Fruit fly (Drosophila melanogaster): ENCODE measurements around the gene hay.

Gene hay

dm6 chr3L:10679711-10680154 lies 48.9 kb downstream of the hay start (continued):
- TF ChIP-seq br (optimal IDR thresholded peaks at IDR 0.05): no peak
- no peak for TF ChIP-seq jing (GFP tag; optimal IDR thresholded peaks at IDR 0.05)
- TF ChIP-seq tup (GFP tag; optimal IDR thresholded peaks at IDR 0.05): no peak
- no peak for TF ChIP-seq Sry-β (GFP tag; optimal IDR thresholded peaks at IDR 0.05)
- peak; percentile 22 for TF ChIP-seq CG5180 (GFP tag; optimal IDR thresholded peaks at IDR 0.05)
- no peak for TF ChIP-seq NFAT (GFP tag; IDR thresholded peaks at IDR 0.05)
- TF ChIP-seq CG15269 (tag; optimal IDR thresholded peaks at IDR 0.05): peak; percentile 40
- no peak for TF ChIP-seq btn (GFP tag; optimal IDR thresholded peaks at IDR 0.05)
- peak; percentile 59 for TF ChIP-seq sug (tag; optimal IDR thresholded peaks at IDR 0.05)
- no peak for TF ChIP-seq Dref (GFP tag; IDR thresholded peaks at IDR 0.05)
- TF ChIP-seq CG9876 (GFP tag; optimal IDR thresholded peaks at IDR 0.05): no peak
- no peak for TF ChIP-seq exex (tag; optimal IDR thresholded peaks at IDR 0.05)
- no peak for TF ChIP-seq twi (tag; optimal IDR thresholded peaks at IDR 0.05)
- TF ChIP-seq Hmr (GFP tag; optimal IDR thresholded peaks at IDR 0.05): peak; percentile 55
- TF ChIP-seq CG2199 (GFP tag; IDR thresholded peaks at IDR 0.05): no peak
- TF ChIP-seq CG10959 (GFP tag; IDR thresholded peaks at IDR 0.05): no peak
- no peak for TF ChIP-seq dm (GFP tag; optimal IDR thresholded peaks at IDR 0.05)
- 0 out of 2 replicates have a peak, but pooled peaks have one; percentile 37 for TF ChIP-seq sob (GFP tag; IDR thresholded peaks at IDR 0.05)
- peak; percentile 45 for TF ChIP-seq CG18599 (GFP tag; optimal IDR thresholded peaks at IDR 0.05)
- TF ChIP-seq CTCF (GFP tag; optimal IDR thresholded peaks at IDR 0.05): no peak
- peak; percentile 9 for TF ChIP-seq Dek (tag; optimal IDR thresholded peaks at IDR 0.05)
- TF ChIP-seq nerfin-1 (tag; optimal IDR thresholded peaks at IDR 0.05): peak; percentile 0
- TF ChIP-seq CG11398 (GFP tag; optimal IDR thresholded peaks at IDR 0.05): no peak
- TF ChIP-seq ATbp (GFP tag; optimal IDR thresholded peaks at IDR 0.05): peak; percentile 4
- TF ChIP-seq unpg (GFP tag; optimal IDR thresholded peaks at IDR 0.05): peak; percentile 18
- no peak for TF ChIP-seq Bdp1 (GFP tag; optimal IDR thresholded peaks at IDR 0.05)
- peak in 1 of 2 experiments; percentile 36 for TF ChIP-seq crp (GFP tag; optimal IDR thresholded peaks at IDR 0.05)
- TF ChIP-seq Elba2 (GFP tag; optimal IDR thresholded peaks at IDR 0.05): no peak
- peak; percentile 13 for TF ChIP-seq CG18262 (tag; optimal IDR thresholded peaks at IDR 0.05)
- TF ChIP-seq slbo (GFP tag; IDR thresholded peaks at IDR 0.05): 0 out of 2 replicates have a peak, but pooled peaks have one; percentile 12
- no peak for TF ChIP-seq Lim3 (GFP tag; IDR thresholded peaks at IDR 0.05)
- TF ChIP-seq so (GFP tag; IDR thresholded peaks at IDR 0.05): no peak
- no peak for TF ChIP-seq sc (optimal IDR thresholded peaks at IDR 0.05)
- TF ChIP-seq sc (GFP tag; optimal IDR thresholded peaks at IDR 0.05): no peak
- peak; percentile 49 for TF ChIP-seq odd (GFP tag; optimal IDR thresholded peaks at IDR 0.05)
- no peak for TF ChIP-seq crol (GFP tag; IDR thresholded peaks at IDR 0.05)
- no peak for TF ChIP-seq CG13624 (GFP tag; optimal IDR thresholded peaks at IDR 0.05)
- TF ChIP-seq pum (GFP tag; optimal IDR thresholded peaks at IDR 0.05): no peak
- TF ChIP-seq ewg (GFP tag; optimal IDR thresholded peaks at IDR 0.05): no peak
- peak; percentile 51 for TF ChIP-seq CG2678 (tag; optimal IDR thresholded peaks at IDR 0.05)
- no peak for TF ChIP-seq CG3838 (GFP tag; optimal IDR thresholded peaks at IDR 0.05)
- peak; percentile 57 for TF ChIP-seq CHES-1-like (GFP tag; optimal IDR thresholded peaks at IDR 0.05)
- no peak for TF ChIP-seq pho (GFP tag; optimal IDR thresholded peaks at IDR 0.05)
- TF ChIP-seq org-1 (GFP tag; optimal IDR thresholded peaks at IDR 0.05): peak; percentile 24
- TF ChIP-seq chm (GFP tag; IDR thresholded peaks at IDR 0.05): no peak; the same call in 1 of the 2 replicates
- TF ChIP-seq pan (optimal IDR thresholded peaks at IDR 0.05): no peak
- TF ChIP-seq pan (GFP tag; optimal IDR thresholded peaks at IDR 0.05 in 1 of 2, IDR thresholded peaks at IDR 0.05 in 1 of 2): peak in 1 of 2 experiments; percentile 42
- 0 out of 3 replicates have a peak, but pooled peaks have one; percentile 11 for TF ChIP-seq CG17361 (GFP tag; IDR thresholded peaks at IDR 0.05)
- TF ChIP-seq Rfx (GFP tag; IDR thresholded peaks at IDR 0.05): 0 out of 2 replicates have a peak, but pooled peaks have one; percentile 43
- peak; percentile 21 for TF ChIP-seq salm (tag; optimal IDR thresholded peaks at IDR 0.05)
- TF ChIP-seq CG1024 (GFP tag; IDR thresholded peaks at IDR 0.05): no peak
- TF ChIP-seq zfh1 (GFP tag; IDR thresholded peaks at IDR 0.05): no peak
- TF ChIP-seq CG7839 (tag; optimal IDR thresholded peaks at IDR 0.05): peak; percentile 17
